Fruit fly (Drosophila melanogaster) whole organism, embryonic: Measurements from ENCODE around the gene CG13893.

Experiments used
- Antp ChIP-seq: fragments of 200-800 bp; sonication (Bioruptor generic); optimal IDR thresholded peaks from 3 replicates; lab custom pipeline; 2016; ENCODE audit warnings: missing biosample characterization, missing genetic modification characterization
- Atf-2 ChIP-seq: fragments of 200-800 bp; sonication (Bioruptor generic); optimal IDR thresholded peaks from 2 replicates; lab custom pipeline; 2016; ENCODE audit warnings: missing biosample characterization, missing genetic modification characterization
- BEAF-32 ChIP-seq: fragments of 200-800 bp; sonication (Bioruptor generic); optimal IDR thresholded peaks from 3 replicates; lab custom pipeline; 2017; ENCODE audit warnings: missing biosample characterization, missing genetic modification characterization, mild to moderate bottlenecking, moderate library complexity, missing genetic modification reagents
- CG10209 ChIP-seq: fragments of 200-800 bp; sonication (Bioruptor generic); optimal IDR thresholded peaks from 3 replicates; lab custom pipeline; 2017; ENCODE audit warnings: missing biosample characterization, mild to moderate bottlenecking, missing genetic modification characterization, missing genetic modification reagents
- CG11504 ChIP-seq: fragments of 200-800 bp; sonication (Bioruptor generic); optimal IDR thresholded peaks from 3 replicates; lab custom pipeline; 2019; ENCODE audit warnings: missing biosample characterization, mild to moderate bottlenecking, missing genetic modification characterization, moderate library complexity
- CG12744 ChIP-seq: fragments of 200-800 bp; sonication (Bioruptor generic); optimal IDR thresholded peaks from 2 replicates; lab custom pipeline; 2016; ENCODE audit warnings: missing biosample characterization, missing genetic modification characterization
- CG13424 ChIP-seq: fragments of 200-800 bp; sonication (Bioruptor generic); optimal IDR thresholded peaks from 2 replicates; lab custom pipeline; 2019; ENCODE audit warnings: missing biosample characterization, mild to moderate bottlenecking, missing genetic modification characterization, moderate library complexity
- CG14050 ChIP-seq: fragments of 200-800 bp; sonication (Bioruptor generic); IDR thresholded peaks from 3 replicates; pipeline ENCODE4 v1.3.6; 2022; ENCODE audit warnings: missing biosample characterization, missing genetic modification characterization
- CG15011 ChIP-seq: fragments of 200-800 bp; sonication (Bioruptor generic); optimal IDR thresholded peaks from 3 replicates; lab custom pipeline; 2018; ENCODE audit warnings: missing biosample characterization, mild to moderate bottlenecking, missing genetic modification characterization
- CG15479 ChIP-seq: fragments of 200-800 bp; sonication (Bioruptor generic); optimal IDR thresholded peaks from 3 replicates; lab custom pipeline; 2019; ENCODE audit warnings: missing biosample characterization, mild to moderate bottlenecking, missing genetic modification characterization, moderate library complexity
- CG15601 ChIP-seq: fragments of 200-800 bp; sonication (Bioruptor generic); optimal IDR thresholded peaks from 3 replicates; lab custom pipeline; 2019; ENCODE audit warnings: missing biosample characterization, mild to moderate bottlenecking, missing genetic modification characterization, moderate library complexity
- CG16779 ChIP-seq: fragments of 200-800 bp; sonication (Bioruptor generic); IDR thresholded peaks from 2 replicates; pipeline ENCODE4 v1.3.6; 2022; ENCODE audit warnings: missing biosample characterization, missing genetic modification characterization
- CG17829 ChIP-seq: fragments of 200-800 bp; optimal IDR thresholded peaks from 2 replicates; lab custom pipeline; 2019; ENCODE audit warnings: missing biosample characterization, mild to moderate bottlenecking, missing genetic modification characterization, moderate library complexity
- CG30020 ChIP-seq: fragments of 200-800 bp; optimal IDR thresholded peaks from 2 replicates; lab custom pipeline; 2019; ENCODE audit warnings: missing biosample characterization, mild to moderate bottlenecking, missing genetic modification characterization, moderate library complexity
- CG31388 ChIP-seq: fragments of 200-800 bp; sonication (Bioruptor generic); optimal IDR thresholded peaks from 2 replicates; lab custom pipeline; 2016; ENCODE audit warnings: missing biosample characterization, missing genetic modification characterization
- CG3163 ChIP-seq: fragments of 200-800 bp; sonication (Bioruptor generic); optimal IDR thresholded peaks from 3 replicates; lab custom pipeline; 2016; ENCODE audit warnings: missing biosample characterization, missing genetic modification characterization
- CG32767 ChIP-seq: fragments of 200-800 bp; sonication (Bioruptor generic); IDR thresholded peaks from 2 replicates; pipeline ENCODE4 v1.3.6; 2022; ENCODE audit warnings: missing biosample characterization, missing genetic modification characterization
- CG34422 ChIP-seq: fragments of 200-800 bp; sonication (Bioruptor generic); IDR thresholded peaks from 3 replicates; pipeline ENCODE4 v1.3.6; 2022; ENCODE audit warnings: missing biosample characterization, missing genetic modification characterization
- CG4424 ChIP-seq: fragments of 200-800 bp; sonication (Bioruptor generic); optimal IDR thresholded peaks from 3 replicates; lab custom pipeline; 2016; ENCODE audit warnings: missing biosample characterization, missing genetic modification characterization
- CG5180 ChIP-seq: fragments of 200-800 bp; sonication (Bioruptor generic); optimal IDR thresholded peaks from 3 replicates; lab custom pipeline; 2017; ENCODE audit warnings: missing biosample characterization, missing genetic modification characterization, mild to moderate bottlenecking, moderate library complexity, missing genetic modification reagents
- CG6272 ChIP-seq: fragments of 200-800 bp; sonication (Bioruptor generic); IDR thresholded peaks from 2 replicates; pipeline ENCODE4 v1.3.6; 2022; ENCODE audit warnings: missing biosample characterization, missing genetic modification characterization
- CG7786 ChIP-seq: fragments of 200-800 bp; sonication (Bioruptor generic); optimal IDR thresholded peaks from 2 replicates; lab custom pipeline; 2016; ENCODE audit warnings: missing biosample characterization, missing genetic modification characterization
- CG7963 ChIP-seq: fragments of 200-800 bp; sonication (Bioruptor generic); IDR thresholded peaks from 3 replicates; pipeline ENCODE4 v1.3.6; 2022; ENCODE audit warnings: missing biosample characterization, missing genetic modification characterization; ENCODE audit not compliant: partially characterized antibody
- CG8944 ChIP-seq: fragments of 200-800 bp; sonication (Bioruptor generic); optimal IDR thresholded peaks from 3 replicates; lab custom pipeline; 2016; ENCODE audit warnings: missing biosample characterization, missing genetic modification characterization
- Chrac-16 ChIP-seq: fragments of 200-800 bp; sonication (Bioruptor generic); optimal IDR thresholded peaks from 3 replicates; lab custom pipeline; 2016; ENCODE audit warnings: missing biosample characterization, missing genetic modification characterization
- Hand ChIP-seq: fragments of 200-800 bp; sonication (Bioruptor generic); optimal IDR thresholded peaks from 2 replicates; lab custom pipeline; 2017; ENCODE audit warnings: mild to moderate bottlenecking, missing biosample characterization, missing genetic modification reagents, missing genetic modification characterization
- HmgZ ChIP-seq: fragments of 200-800 bp; sonication (Bioruptor generic); optimal IDR thresholded peaks from 2 replicates; lab custom pipeline; 2018; ENCODE audit warnings: missing biosample characterization, mild to moderate bottlenecking, missing genetic modification characterization
- Hmx ChIP-seq: fragments of 200-800 bp; sonication (Bioruptor generic); optimal IDR thresholded peaks from 2 replicates; lab custom pipeline; 2016; ENCODE audit warnings: missing biosample characterization, missing genetic modification characterization
- Lhr ChIP-seq: fragments of 200-800 bp; sonication (Bioruptor generic); optimal IDR thresholded peaks from 3 replicates; lab custom pipeline; 2017; ENCODE audit warnings: mild to moderate bottlenecking, missing biosample characterization, missing genetic modification reagents, missing genetic modification characterization
- Meics ChIP-seq: fragments of 200-800 bp; sonication (Bioruptor generic); optimal IDR thresholded peaks from 2 replicates; lab custom pipeline; 2017; ENCODE audit warnings: missing biosample characterization, mild to moderate bottlenecking, missing genetic modification characterization
- ase ChIP-seq: fragments of 200-800 bp; sonication (Bioruptor generic); IDR thresholded peaks from 3 replicates; pipeline ENCODE4 v1.3.6; 2022; ENCODE audit warnings: missing biosample characterization, missing genetic modification characterization
- cas ChIP-seq: fragments of 200-800 bp; sonication (Bioruptor generic); IDR thresholded peaks from 2 replicates; pipeline ENCODE4 v1.3.6; 2022; ENCODE audit warnings: missing biosample characterization, missing genetic modification characterization
- chif ChIP-seq, 2 experiments: fragments of 200-800 bp; sonication (Bioruptor generic); optimal IDR thresholded peaks; 3 replicates each; lab custom pipeline; 2016; ENCODE audit warnings: missing biosample characterization in 2 of 2, missing genetic modification characterization in 2 of 2
- danr ChIP-seq: fragments of 200-800 bp; sonication (Bioruptor generic); IDR thresholded peaks from 2 replicates; pipeline ENCODE4 v1.3.6; 2022; ENCODE audit warnings: missing biosample characterization, missing genetic modification characterization
- en ChIP-seq: fragments of 200-800 bp; sonication (Bioruptor generic); optimal IDR thresholded peaks from 2 replicates; lab custom pipeline; 2016; ENCODE audit warnings: missing biosample characterization, missing genetic modification characterization
- gcm ChIP-seq: fragments of 200-800 bp; sonication (Bioruptor generic); optimal IDR thresholded peaks from 2 replicates; lab custom pipeline; 2019; ENCODE audit warnings: missing biosample characterization, mild to moderate bottlenecking, missing genetic modification characterization, moderate library complexity
- gt ChIP-seq: fragments of 200-800 bp; sonication (Bioruptor generic); IDR thresholded peaks from 2 replicates; pipeline ENCODE4 v1.3.6; 2022; ENCODE audit warnings: missing biosample characterization, missing genetic modification characterization
- knrl ChIP-seq: fragments of 200-800 bp; sonication (Bioruptor generic); IDR thresholded peaks from 3 replicates; pipeline ENCODE4 v1.3.6; 2022; ENCODE audit warnings: missing biosample characterization, missing genetic modification characterization; ENCODE audit not compliant: partially characterized antibody
- lmd ChIP-seq: fragments of 200-800 bp; sonication (Bioruptor generic); IDR thresholded peaks from 2 replicates; pipeline ENCODE4 v1.3.6; 2022; ENCODE audit warnings: missing biosample characterization, missing genetic modification characterization
- lola ChIP-seq, 3 experiments: fragments of >200 bp in 2 of 3; fragments of 200-800 bp in 1 of 3; sonication (Bioruptor generic) in 1 of 3; optimal IDR thresholded peaks; 2 replicates each; lab custom pipeline; 2017 to 2019; ENCODE audit warnings: missing biosample characterization in 3 of 3, missing genetic modification characterization in 3 of 3, mild to moderate bottlenecking in 1 of 3, moderate library complexity in 1 of 3
- luna ChIP-seq: fragments of 200-800 bp; sonication (Bioruptor generic); optimal IDR thresholded peaks from 2 replicates; lab custom pipeline; 2016; ENCODE audit warnings: missing biosample characterization, missing genetic modification characterization
- mirr ChIP-seq: fragments of 200-800 bp; sonication (Bioruptor generic); optimal IDR thresholded peaks from 3 replicates; lab custom pipeline; 2018; ENCODE audit warnings: missing biosample characterization, mild to moderate bottlenecking, missing genetic modification characterization
- nerfin-1 ChIP-seq: fragments of 200-800 bp; sonication (Bioruptor generic); optimal IDR thresholded peaks from 3 replicates; lab custom pipeline; 2019; ENCODE audit warnings: missing biosample characterization, mild to moderate bottlenecking, missing genetic modification characterization, moderate library complexity
- nmo ChIP-seq: fragments of 200-800 bp; sonication (Bioruptor generic); optimal IDR thresholded peaks from 2 replicates; lab custom pipeline; 2018; ENCODE audit warnings: missing biosample characterization, mild to moderate bottlenecking, missing genetic modification characterization, moderate library complexity
- pb ChIP-seq: fragments of 200-800 bp; sonication (Bioruptor generic); optimal IDR thresholded peaks from 3 replicates; lab custom pipeline; 2016; ENCODE audit warnings: missing biosample characterization, missing genetic modification characterization
- unpg ChIP-seq: fragments of 200-800 bp; sonication (Bioruptor generic); optimal IDR thresholded peaks from 3 replicates; lab custom pipeline; 2018; ENCODE audit warnings: missing biosample characterization, mild to moderate bottlenecking, missing genetic modification characterization, moderate library complexity
- zen2 ChIP-seq: fragments of 200-800 bp; sonication (Bioruptor generic); IDR thresholded peaks from 3 replicates; pipeline ENCODE4 v1.3.6; 2022; ENCODE audit warnings: missing biosample characterization, missing genetic modification characterization; ENCODE audit not compliant: partially characterized antibody
- zf30C ChIP-seq: fragments of 200-800 bp; sonication (Bioruptor generic); optimal IDR thresholded peaks from 3 replicates; lab custom pipeline; 2018; ENCODE audit warnings: missing biosample characterization, mild to moderate bottlenecking, missing genetic modification characterization

CG13893 gene

DNA sequence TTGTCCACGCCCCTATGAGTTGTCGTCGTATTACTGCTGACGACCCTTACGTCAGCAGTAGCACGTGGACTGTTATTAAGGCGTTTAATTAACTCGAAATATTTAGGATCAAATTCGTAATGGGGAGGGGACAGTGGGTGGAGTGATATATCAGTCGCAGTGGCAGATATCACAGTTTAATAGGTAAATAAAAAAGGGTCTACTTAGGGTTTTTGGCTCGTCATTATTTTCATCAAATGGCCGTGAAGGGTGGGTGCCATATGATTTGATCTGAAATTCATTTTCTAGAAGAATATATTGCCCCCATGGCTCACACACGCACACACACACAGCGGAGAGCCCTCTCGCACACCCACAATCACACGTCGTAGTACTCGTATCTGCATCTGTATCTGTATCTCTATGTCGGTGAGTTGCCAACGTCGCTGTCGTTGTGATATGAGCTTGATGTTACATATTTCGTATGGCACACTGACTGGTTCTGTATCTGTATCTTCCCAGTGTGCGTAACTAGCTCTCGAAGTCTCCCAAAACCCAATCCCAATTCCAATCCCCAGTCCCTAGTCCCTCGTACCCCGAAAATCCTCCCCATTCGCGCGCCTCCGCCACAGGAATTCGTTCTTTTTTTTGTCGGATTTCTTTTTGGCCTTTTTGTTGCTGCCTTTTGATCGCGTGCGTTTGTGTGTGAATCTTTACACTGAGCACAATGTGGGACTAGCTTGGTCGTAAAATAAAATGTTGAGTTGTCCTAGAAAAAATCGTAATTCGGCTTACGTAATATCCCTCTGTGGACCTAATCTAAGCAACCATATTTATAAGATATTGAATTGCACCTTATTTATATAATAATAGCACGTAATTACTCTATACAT lies 22.9 kb upstream of the CG13893 start (continued):
- TF ChIP-seq CG10209 (GFP tag; lab: Kevin White, UChicago) = peak; percentile 14
- no peak; the same call in 1 of the 2 replicates for TF ChIP-seq CG6272
- peak in 1 of 2 experiments; percentile 13 for TF ChIP-seq chif (GFP tag; optimal IDR thresholded peaks at IDR 0.05; lab: Kevin White, UChicago)
- TF ChIP-seq zen2 = no peak
- no peak for TF ChIP-seq en (GFP tag; lab: Kevin White, UChicago)
- peak; percentile 23; the same call in 1 of the 3 replicates for TF ChIP-seq CG14050 (GFP tag; lab: Robert Waterston, UW)
- TF ChIP-seq cas (GFP tag; lab: Robert Waterston, UW) = no peak
- TF ChIP-seq Hand = no peak
- TF ChIP-seq mirr (GFP tag; lab: Kevin White, UChicago) = peak; percentile 63
- peak; percentile 49 for TF ChIP-seq nmo (GFP tag; lab: Kevin White, UChicago)
- no peak for TF ChIP-seq BEAF-32 (GFP tag; lab: Kevin White, UChicago)
- TF ChIP-seq Meics (GFP tag; lab: Kevin White, UChicago) = peak; percentile 51
- TF ChIP-seq lmd = peak; percentile 69
- TF ChIP-seq CG16779 (GFP tag; lab: Robert Waterston, UW) = 0 out of 2 replicates have a peak, but pooled peaks have one; percentile 29
- TF ChIP-seq knrl (GFP tag; lab: Robert Waterston, UW) = no peak
- no peak for TF ChIP-seq nerfin-1 (tag; lab: Kevin White, UChicago)
- no peak for TF ChIP-seq luna (GFP tag; lab: Kevin White, UChicago)
- TF ChIP-seq CG31388 (GFP tag; lab: Kevin White, UChicago) = no peak
- TF ChIP-seq CG13424 = peak; percentile 20
- TF ChIP-seq CG15601 (tag; lab: Kevin White, UChicago) = no peak
- no peak for TF ChIP-seq CG30020
- TF ChIP-seq gt (GFP tag; lab: Robert Waterston, UW) = no peak
- TF ChIP-seq CG32767 (GFP tag; lab: Robert Waterston, UW) = peak; percentile 26; the same call in 1 of the 2 replicates
- TF ChIP-seq CG3163 (GFP tag; lab: Kevin White, UChicago) = no peak
- peak in 2 of 3 experiments; percentile 15 to 56 for TF ChIP-seq lola (GFP tag; optimal IDR thresholded peaks at IDR 0.05; lab: Kevin White, UChicago)
- no peak for TF ChIP-seq CG15479 (GFP tag; lab: Kevin White, UChicago)
- 0 out of 2 replicates have a peak, but pooled peaks have one; percentile 6 for TF ChIP-seq danr (GFP tag; lab: Robert Waterston, UW)
- no peak for TF ChIP-seq Lhr (GFP tag; lab: Kevin White, UChicago)
- TF ChIP-seq CG15011 (GFP tag; lab: Kevin White, UChicago) = no peak
- peak; percentile 27 for TF ChIP-seq CG4424 (GFP tag; lab: Kevin White, UChicago)
- peak; percentile 22 for TF ChIP-seq gcm (GFP tag; lab: Kevin White, UChicago)
- TF ChIP-seq HmgZ (tag; lab: Kevin White, UChicago) = peak; percentile 6
- no peak for TF ChIP-seq CG8944 (GFP tag; lab: Kevin White, UChicago)
- no peak for TF ChIP-seq pb
- TF ChIP-seq Hmx (GFP tag; lab: Kevin White, UChicago) = no peak
- no peak for TF ChIP-seq CG7786 (GFP tag; lab: Kevin White, UChicago)
- TF ChIP-seq CG5180 (GFP tag; lab: Kevin White, UChicago) = no peak
- peak; percentile 10 for TF ChIP-seq Atf-2 (GFP tag; lab: Kevin White, UChicago)
- no peak for TF ChIP-seq CG7963 (GFP tag; lab: Robert Waterston, UW)
- TF ChIP-seq ase (GFP tag; lab: Robert Waterston, UW) = 0 out of 3 replicates have a peak, but pooled peaks have one; percentile 61
- TF ChIP-seq Chrac-16 (GFP tag; lab: Kevin White, UChicago) = peak; percentile 36
- no peak for TF ChIP-seq CG17829 (tag; lab: Kevin White, UChicago)
- TF ChIP-seq Antp (GFP tag; lab: Kevin White, UChicago) = peak; percentile 16
- peak; percentile 68; the same call in 2 of the 3 replicates for TF ChIP-seq CG34422 (GFP tag; lab: Robert Waterston, UW)
- TF ChIP-seq CG11504 (tag; lab: Kevin White, UChicago) = peak; percentile 24
- TF ChIP-seq unpg = peak; percentile 38
- TF ChIP-seq CG12744 = no peak
- TF ChIP-seq zf30C (GFP tag; lab: Kevin White, UChicago) = peak; percentile 89
